Worm (Caenorhabditis elegans) whole organism, L3 larva: ENCODE data around the gene gpr-1.

ENCODE experiments used
- nhr-67 ChIP-seq: fragments of 150-350 bp; optimal IDR thresholded peaks from 2 replicates; lab custom pipeline; 2014; ENCODE audit warnings: missing biosample characterization, missing genetic modification characterization
- unc-62 ChIP-seq: fragments of 150-350 bp; sonication (generic microtip); optimal IDR thresholded peaks from 4 replicates; lab custom pipeline; 2014; ENCODE audit warnings: missing biosample characterization, missing genetic modification reagents, missing genetic modification characterization

ce11 chrIII:8620259-8620658, 8.5 kb upstream of the gpr-1 start:
- TF ChIP-seq unc-62 (GFP tag; lab: Kevin White, UChicago): no peak
- TF ChIP-seq nhr-67 (tag; lab: Kevin White, UChicago): no peak
